Worm (Caenorhabditis elegans): ENCODE results near the gene elo-3.

DNA sequence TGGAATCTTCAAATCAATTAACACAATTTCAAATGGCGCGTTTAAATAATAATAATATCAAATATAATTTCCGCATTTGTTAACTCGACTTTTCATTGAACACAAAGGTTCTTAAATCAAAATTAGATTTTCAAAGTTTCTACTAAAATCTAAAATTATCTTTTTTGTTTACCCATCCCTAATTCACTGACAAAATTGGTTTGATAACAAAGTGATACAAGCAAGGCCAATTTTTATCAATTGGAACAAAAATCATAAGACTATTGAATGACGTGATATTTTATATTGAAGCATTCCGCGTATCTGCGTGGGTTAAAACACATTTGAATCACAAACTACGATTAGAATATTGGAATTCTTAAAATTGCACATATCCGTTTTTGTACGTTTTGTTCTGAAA lies 47.1 kb upstream of the elo-3 start:
- TF ChIP-seq atf-7 (tag; optimal IDR thresholded peaks at IDR 0.05), result peak; percentile 57
- TF ChIP-seq B0261.1 (tag; optimal IDR thresholded peaks at IDR 0.05), result no peak
- TF ChIP-seq fkh-3 (tag; optimal IDR thresholded peaks at IDR 0.05), result no peak
- no peak for TF ChIP-seq lsl-1 (GFP tag; optimal IDR thresholded peaks at IDR 0.05)
- TF ChIP-seq ztf-6 (GFP tag; IDR thresholded peaks at IDR 0.05), result no peak
- TF ChIP-seq K11D2.4 (GFP tag; IDR thresholded peaks at IDR 0.05), result no peak
- TF ChIP-seq lin-54 (GFP tag; optimal IDR thresholded peaks at IDR 0.05), result no peak
- no peak for TF ChIP-seq chd-7 (tag; optimal IDR thresholded peaks at IDR 0.05)
- TF ChIP-seq unc-62 (GFP tag; optimal IDR thresholded peaks at IDR 0.05), result no peak
- TF ChIP-seq rec-8 (tag; optimal IDR thresholded peaks at IDR 0.05), result no peak
- no peak for TF ChIP-seq lin-26 (GFP tag; IDR thresholded peaks at IDR 0.05)
